Worm (Caenorhabditis elegans) whole organism, late embryonic: ENCODE data around the gene F14E5.2.

Source experiments
- C38D4.7 ChIP-seq: fragments of 200-800 bp; sonication (Bioruptor generic); optimal IDR thresholded peaks from 2 replicates; lab custom pipeline; 2018; ENCODE audit warnings: mild to moderate bottlenecking, missing genetic modification characterization, moderate library complexity, missing compliant biosample characterization
- ahr-1 ChIP-seq: sonication (generic microtip); optimal IDR thresholded peaks from 2 replicates; lab custom pipeline; 2016; ENCODE audit warnings: missing genetic modification characterization, missing compliant biosample characterization
- hlh-6 ChIP-seq: sonication (generic microtip); optimal IDR thresholded peaks from 2 replicates; lab custom pipeline; 2016; ENCODE audit warnings: missing genotype, missing genetic modification characterization, missing compliant biosample characterization
- mec-3 ChIP-seq: sonication (generic microtip); optimal IDR thresholded peaks from 2 replicates; lab custom pipeline; 2016; ENCODE audit warnings: borderline replicate concordance, missing genetic modification characterization, missing compliant biosample characterization
- nfya-1 ChIP-seq: sonication (generic microtip); optimal IDR thresholded peaks from 2 replicates; lab custom pipeline; 2017; ENCODE audit warnings: missing genetic modification characterization, mild to moderate bottlenecking, missing compliant biosample characterization, antibody characterized with exemption, moderate library complexity
- nhr-11 ChIP-seq: fragments of 150-350 bp; optimal IDR thresholded peaks from 2 replicates; lab custom pipeline; 2014; ENCODE audit warnings: missing biosample characterization, missing genetic modification characterization
- nhr-232 ChIP-seq: sonication (generic microtip); optimal IDR thresholded peaks from 2 replicates; lab custom pipeline; 2016; ENCODE audit warnings: missing genetic modification characterization, missing compliant biosample characterization
- pag-3 ChIP-seq: sonication (generic microtip); optimal IDR thresholded peaks from 2 replicates; lab custom pipeline; 2016; ENCODE audit warnings: missing compliant biosample characterization, missing genetic modification characterization, borderline replicate concordance
- pha-4 ChIP-seq: fragments of 150-350 bp; optimal IDR thresholded peaks from 2 replicates; lab custom pipeline; 2018; ENCODE audit warnings: missing biosample characterization, missing genetic modification reagents, missing genetic modification characterization
- sox-4 ChIP-seq: sonication (generic microtip); optimal IDR thresholded peaks from 2 replicates; lab custom pipeline; 2017; ENCODE audit warnings: mild to moderate bottlenecking, missing genetic modification characterization, inconsistent platforms, missing compliant biosample characterization
- syd-9 ChIP-seq: sonication (generic microtip); optimal IDR thresholded peaks from 2 replicates; lab custom pipeline; 2016; ENCODE audit warnings: mild to moderate bottlenecking, missing genetic modification characterization, moderate library complexity, missing compliant biosample characterization
- tbx-2 ChIP-seq: sonication (generic microtip); optimal IDR thresholded peaks from 2 replicates; lab custom pipeline; 2016; ENCODE audit warnings: missing genetic modification characterization, missing compliant biosample characterization
- unc-86 ChIP-seq: sonication (generic microtip); optimal IDR thresholded peaks from 2 replicates; lab custom pipeline; 2016; ENCODE audit warnings: missing genetic modification characterization, missing compliant biosample characterization
- zip-5 ChIP-seq: sonication (generic microtip); optimal IDR thresholded peaks from 2 replicates; lab custom pipeline; 2016; ENCODE audit warnings: missing genetic modification characterization, missing compliant biosample characterization

ce11 chrII:8407491-8407890, 21.2 kb downstream of the F14E5.2 start, which contains the start of gene sra-13:
- TF ChIP-seq C38D4.7 (GFP tag; lab: Kevin White, UChicago) (no peak), syd-9 (no peak), pha-4 (tag; lab: Kevin White, UChicago) (no peak), nfya-1 (tag; lab: Kevin White, UChicago) (no peak), zip-5 (tag; lab: Kevin White, UChicago) (no peak), tbx-2 (tag; lab: Kevin White, UChicago) (no peak), sox-4 (no peak), hlh-6 (tag; lab: Kevin White, UChicago) (no peak), nhr-11 (no peak), unc-86 (tag; lab: Kevin White, UChicago) (no peak), ahr-1 (tag; lab: Kevin White, UChicago) (no peak), nhr-232 (tag; lab: Kevin White, UChicago) (no peak), pag-3 (tag; lab: Kevin White, UChicago) (no peak), mec-3 (tag; lab: Kevin White, UChicago) (no peak)
